Worm (Caenorhabditis elegans): ENCODE data around the gene T10C6.15.

- TF ChIP-seq zfp-2 (tag; optimal IDR thresholded peaks at IDR 0.05) = no peak
- no peak for TF ChIP-seq duxl-1 (tag; optimal IDR thresholded peaks at IDR 0.05; ENCODE audit: poor library complexity)
- TF ChIP-seq arid-1 (GFP tag; conservative IDR thresholded peaks at IDR 0.05) = no peak
These were observed 16.5 kb downstream of the T10C6.15 start for ce11 chrV:16029237-16029636.
